Fruit fly (Drosophila melanogaster) whole organism, embryonic: ENCODE measurements around the gene CG43897.

Experiments
- ATbp ChIP-seq: fragments of 200-800 bp; sonication (Bioruptor generic); optimal IDR thresholded peaks from 2 replicates; lab custom pipeline; 2017; ENCODE audit warnings: missing biosample characterization, mild to moderate bottlenecking, missing genetic modification characterization, missing genetic modification reagents
- Abd-B ChIP-seq: fragments of 200-800 bp; sonication (Bioruptor generic); optimal IDR thresholded peaks from 2 replicates; lab custom pipeline; 2018; ENCODE audit warnings: missing biosample characterization, mild to moderate bottlenecking, missing genetic modification characterization, moderate library complexity
- CG10267 ChIP-seq: fragments of 200-800 bp; sonication (Bioruptor generic); optimal IDR thresholded peaks from 2 replicates; lab custom pipeline; 2018; ENCODE audit warnings: missing biosample characterization, mild to moderate bottlenecking, missing genetic modification characterization, moderate library complexity
- CG11456 ChIP-seq: fragments of 200-800 bp; sonication (Bioruptor generic); IDR thresholded peaks from 3 replicates; pipeline ENCODE4 v1.3.6; 2022; ENCODE audit warnings: missing biosample characterization, missing genetic modification characterization
- CG11695 ChIP-seq: fragments of 200-800 bp; sonication (Bioruptor generic); IDR thresholded peaks from 3 replicates; pipeline ENCODE4 v1.3.6; 2022; ENCODE audit warnings: missing biosample characterization, missing genetic modification characterization
- CG11696 ChIP-seq: fragments of 200-800 bp; sonication (Bioruptor generic); IDR thresholded peaks from 2 replicates; pipeline ENCODE4 v1.3.6; 2022; ENCODE audit warnings: missing biosample characterization, missing genetic modification characterization
- CG12155 ChIP-seq: fragments of 200-800 bp; sonication (Bioruptor generic); optimal IDR thresholded peaks from 3 replicates; lab custom pipeline; 2016; ENCODE audit warnings: missing biosample characterization, missing genetic modification characterization
- CG12236 ChIP-seq: fragments of 200-800 bp; sonication (Bioruptor generic); optimal IDR thresholded peaks from 2 replicates; lab custom pipeline; 2016; ENCODE audit warnings: missing biosample characterization, missing genetic modification characterization
- CG14014 ChIP-seq: fragments of 200-800 bp; sonication (Bioruptor generic); IDR thresholded peaks from 2 replicates; pipeline ENCODE4 v1.3.6; 2022; ENCODE audit warnings: missing biosample characterization, missing genetic modification characterization
- CG15514 ChIP-seq: fragments of 200-800 bp; sonication (Bioruptor generic); optimal IDR thresholded peaks from 3 replicates; lab custom pipeline; 2017; ENCODE audit warnings: missing biosample characterization, missing genetic modification characterization, mild to moderate bottlenecking, moderate library complexity, missing genetic modification reagents
- CG15696 ChIP-seq: fragments of 200-800 bp; sonication (Bioruptor generic); optimal IDR thresholded peaks from 2 replicates; lab custom pipeline; 2019; ENCODE audit warnings: missing biosample characterization, mild to moderate bottlenecking, missing genetic modification characterization, moderate library complexity
- CG17186 ChIP-seq: fragments of 200-800 bp; sonication (Bioruptor generic); optimal IDR thresholded peaks from 3 replicates; lab custom pipeline; 2017; ENCODE audit warnings: missing biosample characterization, missing genetic modification reagents, missing genetic modification characterization
- CG1832 ChIP-seq: fragments of 200-800 bp; sonication (Bioruptor generic); optimal IDR thresholded peaks from 2 replicates; lab custom pipeline; 2017; ENCODE audit warnings: missing biosample characterization, mild to moderate bottlenecking, missing genetic modification characterization, inconsistent platforms
- CG2120 ChIP-seq: fragments of 200-800 bp; sonication (Bioruptor generic); optimal IDR thresholded peaks from 3 replicates; lab custom pipeline; 2016; ENCODE audit warnings: missing biosample characterization, missing genetic modification characterization
- CG30020 ChIP-seq: fragments of 200-800 bp; optimal IDR thresholded peaks from 2 replicates; lab custom pipeline; 2019; ENCODE audit warnings: missing biosample characterization, mild to moderate bottlenecking, missing genetic modification characterization, moderate library complexity
- CG32772 ChIP-seq: fragments of 200-800 bp; sonication (Bioruptor generic); IDR thresholded peaks from 2 replicates; pipeline ENCODE4 v1.3.6; 2022; ENCODE audit warnings: missing biosample characterization, missing genetic modification characterization
- CG33557 ChIP-seq: fragments of 200-800 bp; sonication (Bioruptor generic); optimal IDR thresholded peaks from 2 replicates; lab custom pipeline; 2019; ENCODE audit warnings: missing biosample characterization, mild to moderate bottlenecking, missing genetic modification characterization, moderate library complexity
- CG34376 ChIP-seq: fragments of 200-800 bp; sonication (Bioruptor generic); optimal IDR thresholded peaks from 2 replicates; lab custom pipeline; 2018; ENCODE audit warnings: missing biosample characterization, mild to moderate bottlenecking, missing genetic modification characterization
- CG3995 ChIP-seq: fragments of 200-800 bp; sonication (Bioruptor generic); optimal IDR thresholded peaks from 3 replicates; lab custom pipeline; 2016; ENCODE audit warnings: missing biosample characterization, missing genetic modification characterization
- CG4282 ChIP-seq: fragments of 200-800 bp; sonication (Bioruptor generic); optimal IDR thresholded peaks from 2 replicates; lab custom pipeline; 2016; ENCODE audit warnings: missing biosample characterization, missing genetic modification characterization
- CG4730 ChIP-seq: fragments of 200-800 bp; sonication (Bioruptor generic); IDR thresholded peaks from 2 replicates; pipeline ENCODE4 v1.3.6; 2022; ENCODE audit warnings: missing biosample characterization, missing genetic modification characterization
- CG7987 ChIP-seq: fragments of 200-800 bp; sonication (Bioruptor generic); optimal IDR thresholded peaks from 2 replicates; lab custom pipeline; 2018; ENCODE audit warnings: missing biosample characterization, mild to moderate bottlenecking, missing genetic modification characterization, moderate library complexity
- Ets65A ChIP-seq: fragments of 200-800 bp; sonication (Bioruptor generic); peaks from one replicate; lab custom pipeline; 2016; ENCODE audit warnings: missing biosample characterization, missing genetic modification characterization
- Pdp1 ChIP-seq, 2 experiments: fragments of 200-800 bp; sonication (Bioruptor generic); optimal IDR thresholded peaks; 3 replicates each; lab custom pipeline; 2016; ENCODE audit warnings: missing biosample characterization in 2 of 2, missing genetic modification characterization in 2 of 2, mild to moderate bottlenecking in 1 of 2, moderate library complexity in 1 of 2
- Poxn ChIP-seq: fragments of 200-800 bp; sonication (Bioruptor generic); IDR thresholded peaks from 2 replicates; pipeline ENCODE4 v1.3.6; 2022; ENCODE audit warnings: missing biosample characterization, missing genetic modification characterization
- Ptx1 ChIP-seq: fragments of 200-800 bp; sonication (Bioruptor generic); IDR thresholded peaks from 2 replicates; pipeline ENCODE4 v1.3.6; 2022; ENCODE audit warnings: missing biosample characterization, missing genetic modification characterization
- Rx ChIP-seq: fragments of 200-800 bp; sonication (Bioruptor generic); IDR thresholded peaks from 2 replicates; pipeline ENCODE4 v1.3.6; 2022; ENCODE audit warnings: missing biosample characterization, missing genetic modification characterization
- Six4 ChIP-seq: fragments of 200-800 bp; sonication (Bioruptor generic); optimal IDR thresholded peaks from 2 replicates; lab custom pipeline; 2016; ENCODE audit warnings: missing biosample characterization, missing genetic modification characterization
- Ssrp ChIP-seq: fragments of 200-800 bp; sonication (Bioruptor generic); optimal IDR thresholded peaks from 2 replicates; lab custom pipeline; 2018; ENCODE audit warnings: missing biosample characterization, mild to moderate bottlenecking, missing genetic modification characterization, moderate library complexity
- TFAM ChIP-seq: fragments of 200-800 bp; sonication (Bioruptor generic); optimal IDR thresholded peaks from 2 replicates; lab custom pipeline; 2017; ENCODE audit warnings: missing biosample characterization, missing genetic modification characterization, inconsistent platforms
- YL-1 ChIP-seq: fragments of 200-800 bp; sonication (Bioruptor generic); optimal IDR thresholded peaks from 3 replicates; lab custom pipeline; 2017; ENCODE audit warnings: missing biosample characterization, mild to moderate bottlenecking, missing genetic modification characterization
- ap ChIP-seq: fragments of 200-800 bp; sonication (Bioruptor generic); IDR thresholded peaks from 2 replicates; pipeline ENCODE4 v1.3.6; 2022; ENCODE audit warnings: missing biosample characterization, missing genetic modification characterization
- bsh ChIP-seq, 2 experiments: fragments of 200-800 bp; sonication (Bioruptor generic); optimal IDR thresholded peaks; 2 replicates each; lab custom pipeline; 2017 to 2018; ENCODE audit warnings: mild to moderate bottlenecking in 2 of 2, missing biosample characterization in 2 of 2, missing genetic modification characterization in 2 of 2, moderate library complexity in 1 of 2
- croc ChIP-seq: fragments of 200-800 bp; sonication (Bioruptor generic); conservative IDR thresholded peaks from 3 replicates; pipeline ENCODE4 v1.3.6; 2022; ENCODE audit warnings: missing biosample characterization, missing genetic modification characterization
- eve ChIP-seq, 2 experiments: fragments of >200 bp; optimal IDR thresholded peaks; 2 replicates each; lab custom pipeline; 2017; ENCODE audit warnings: missing biosample characterization in 2 of 2, missing genetic modification characterization in 2 of 2
- gfzf ChIP-seq: fragments of 200-800 bp; sonication (Bioruptor generic); optimal IDR thresholded peaks from 2 replicates; lab custom pipeline; 2016; ENCODE audit warnings: missing biosample characterization, mild to moderate bottlenecking, missing genetic modification characterization, moderate library complexity
- knrl ChIP-seq: fragments of 200-800 bp; sonication (Bioruptor generic); IDR thresholded peaks from 3 replicates; pipeline ENCODE4 v1.3.6; 2022; ENCODE audit warnings: missing biosample characterization, missing genetic modification characterization; ENCODE audit not compliant: partially characterized antibody
- lbe ChIP-seq: fragments of 200-800 bp; sonication (Bioruptor generic); optimal IDR thresholded peaks from 2 replicates; lab custom pipeline; 2016; ENCODE audit warnings: missing biosample characterization, mild to moderate bottlenecking, missing genetic modification characterization
- mirr ChIP-seq: fragments of 200-800 bp; sonication (Bioruptor generic); optimal IDR thresholded peaks from 3 replicates; lab custom pipeline; 2018; ENCODE audit warnings: missing biosample characterization, mild to moderate bottlenecking, missing genetic modification characterization
- onecut ChIP-seq: fragments of 200-800 bp; sonication (Bioruptor generic); IDR thresholded peaks from 2 replicates; pipeline ENCODE4 v1.3.6; 2022; ENCODE audit warnings: missing biosample characterization, missing genetic modification characterization
- pb ChIP-seq: fragments of 200-800 bp; sonication (Bioruptor generic); optimal IDR thresholded peaks from 3 replicates; lab custom pipeline; 2016; ENCODE audit warnings: missing biosample characterization, missing genetic modification characterization
- pros ChIP-seq: fragments of 200-800 bp; sonication (Bioruptor generic); optimal IDR thresholded peaks from 3 replicates; lab custom pipeline; 2019; ENCODE audit warnings: missing biosample characterization, mild to moderate bottlenecking, missing genetic modification characterization, moderate library complexity
- seq ChIP-seq: fragments of 200-800 bp; sonication (Bioruptor generic); IDR thresholded peaks from 2 replicates; pipeline ENCODE4 v1.3.6; 2022; ENCODE audit warnings: missing biosample characterization, missing genetic modification characterization
- sob ChIP-seq: fragments of 200-800 bp; sonication (Bioruptor generic); IDR thresholded peaks from 2 replicates; pipeline ENCODE4 v1.3.6; 2022; ENCODE audit warnings: missing biosample characterization, missing genetic modification characterization
- sug ChIP-seq: fragments of 200-800 bp; optimal IDR thresholded peaks from 2 replicates; lab custom pipeline; 2019; ENCODE audit warnings: missing biosample characterization, mild to moderate bottlenecking, missing genetic modification characterization, moderate library complexity
- tll ChIP-seq, 2 experiments: fragments of 200-800 bp in 1 of 2; fragments of >200 bp in 1 of 2; sonication (Bioruptor generic) in 1 of 2; optimal IDR thresholded peaks; 2 replicates each; lab custom pipeline; 2017 to 2019; ENCODE audit warnings: missing biosample characterization in 2 of 2, missing genetic modification characterization in 2 of 2, mild to moderate bottlenecking in 1 of 2, moderate library complexity in 1 of 2
- zfh1 ChIP-seq: fragments of 200-800 bp; sonication (Bioruptor generic); IDR thresholded peaks from 3 replicates; pipeline ENCODE4 v1.3.6; 2022; ENCODE audit warnings: missing biosample characterization, missing genetic modification characterization
- zfh2 ChIP-seq: fragments of 200-800 bp; sonication (Bioruptor generic); optimal IDR thresholded peaks from 2 replicates; lab custom pipeline; 2016; ENCODE audit warnings: missing biosample characterization, missing genetic modification characterization

Gene CG43897

dm6 chr3L:9854583-9855519 is 41.2 kb downstream of the CG43897 start, which contains the start of gene RasGAP1 (continued):
- TF ChIP-seq CG14014 (GFP tag; lab: Robert Waterston, UW): no peak
- no peak for TF ChIP-seq CG4282
- TF ChIP-seq CG15514: peak; percentile 65
- no peak for TF ChIP-seq CG15696
- no peak for TF ChIP-seq zfh2 (GFP tag; lab: Kevin White, UChicago)
- peak; percentile 0 for TF ChIP-seq lbe
- peak in 1 of 2 experiments; percentile 25 for TF ChIP-seq tll (GFP tag; optimal IDR thresholded peaks at IDR 0.05; lab: Kevin White, UChicago)
- no peak for TF ChIP-seq CG4730 (GFP tag; lab: Robert Waterston, UW)
- no peak for TF ChIP-seq CG33557 (GFP tag; lab: Kevin White, UChicago)
- no peak for TF ChIP-seq Ssrp (tag; lab: Kevin White, UChicago)
- TF ChIP-seq CG2120 (GFP tag; lab: Kevin White, UChicago): no peak
- no peak for TF ChIP-seq Ptx1 (GFP tag; lab: Robert Waterston, UW)
- no peak for TF ChIP-seq CG7987 (GFP tag; lab: Kevin White, UChicago)
- no peak for TF ChIP-seq Six4 (GFP tag; lab: Kevin White, UChicago)
- TF ChIP-seq TFAM: no peak
- peak; percentile 20 for TF ChIP-seq CG30020 (tag; lab: Kevin White, UChicago)
- no peak for TF ChIP-seq CG11695 (GFP tag; lab: Robert Waterston, UW)
- TF ChIP-seq Rx (GFP tag; lab: Robert Waterston, UW): no peak
- TF ChIP-seq pb (GFP tag; lab: Kevin White, UChicago): peak; percentile 48
- TF ChIP-seq CG12155 (GFP tag; lab: Kevin White, UChicago): peak; percentile 82
- no peak for TF ChIP-seq eve (GFP tag; optimal IDR thresholded peaks at IDR 0.05; lab: Kevin White, UChicago)
- no peak for TF ChIP-seq CG11456
- peak; percentile 88 for TF ChIP-seq Ets65A (GFP tag; lab: Kevin White, UChicago)
- TF ChIP-seq sug (tag; lab: Kevin White, UChicago): peak; percentile 22
- no peak for TF ChIP-seq onecut (GFP tag; lab: Robert Waterston, UW)
- TF ChIP-seq ATbp (GFP tag; lab: Kevin White, UChicago): peak; percentile 2
- TF ChIP-seq pros (GFP tag; lab: Kevin White, UChicago): no peak
- TF ChIP-seq seq (GFP tag; lab: Robert Waterston, UW): no peak
- no peak for TF ChIP-seq CG3995 (GFP tag; lab: Kevin White, UChicago)
- no peak for TF ChIP-seq bsh (GFP tag; optimal IDR thresholded peaks at IDR 0.05; lab: Kevin White, UChicago)
- TF ChIP-seq zfh1 (GFP tag; lab: Robert Waterston, UW): peak; percentile 37; the same call in 1 of the 3 replicates
- TF ChIP-seq YL-1 (GFP tag; lab: Kevin White, UChicago): no peak
- no peak for TF ChIP-seq CG10267 (tag; lab: Kevin White, UChicago)
- TF ChIP-seq CG11696 (GFP tag; lab: Robert Waterston, UW): no peak
- TF ChIP-seq Pdp1 (GFP tag; optimal IDR thresholded peaks at IDR 0.05; lab: Kevin White, UChicago): peak in 1 of 2 experiments; percentile 10
- TF ChIP-seq CG1832: peak; percentile 88
- TF ChIP-seq croc (GFP tag; lab: Robert Waterston, UW): no peak
- TF ChIP-seq gfzf (GFP tag; lab: Kevin White, UChicago): peak; percentile 78
- peak; percentile 1 for TF ChIP-seq CG17186 (GFP tag; lab: Kevin White, UChicago)
- no peak for TF ChIP-seq Poxn (GFP tag; lab: Robert Waterston, UW)
- no peak for TF ChIP-seq CG12236
- TF ChIP-seq CG32772 (GFP tag; lab: Robert Waterston, UW): 0 out of 2 replicates have a peak, but pooled peaks have one; percentile 6
- peak; percentile 51; the same call in 1 of the 3 replicates for TF ChIP-seq knrl (GFP tag; lab: Robert Waterston, UW)
- TF ChIP-seq Abd-B: peak; percentile 15
- peak; percentile 26; the same call in 1 of the 2 replicates for TF ChIP-seq sob
- no peak for TF ChIP-seq mirr (GFP tag; lab: Kevin White, UChicago)
- TF ChIP-seq ap (GFP tag; lab: Robert Waterston, UW): no peak
- TF ChIP-seq CG34376 (GFP tag; lab: Kevin White, UChicago): no peak
